Fruit fly (Drosophila melanogaster) whole organism, embryonic: ENCODE measurements around the gene Prx4.

ENCODE experiments used
- Asciz ChIP-seq: fragments of 200-800 bp; sonication (Bioruptor generic); optimal IDR thresholded peaks from 2 replicates; lab custom pipeline; 2017; ENCODE audit warnings: missing biosample characterization, mild to moderate bottlenecking, missing genetic modification characterization, missing genetic modification reagents
- Atf3 ChIP-seq: fragments of 200-800 bp; sonication (Bioruptor generic); optimal IDR thresholded peaks from 3 replicates; lab custom pipeline; 2016; ENCODE audit warnings: missing biosample characterization, missing genetic modification characterization
- Blimp-1 ChIP-seq: fragments of 200-800 bp; sonication (Bioruptor generic); optimal IDR thresholded peaks from 3 replicates; lab custom pipeline; 2018; ENCODE audit warnings: missing biosample characterization, missing genetic modification characterization, mild to moderate bottlenecking, moderate library complexity, missing genetic modification reagents
- CG10274 ChIP-seq: fragments of 200-800 bp; sonication (Bioruptor generic); optimal IDR thresholded peaks from 3 replicates; lab custom pipeline; 2017; ENCODE audit warnings: missing biosample characterization, mild to moderate bottlenecking, missing genetic modification characterization
- CG10366 ChIP-seq: fragments of 200-800 bp; sonication (Bioruptor generic); IDR thresholded peaks from 2 replicates; pipeline ENCODE4 v1.3.6; 2022; ENCODE audit warnings: missing biosample characterization, missing genetic modification characterization
- CG10979 ChIP-seq: fragments of 200-800 bp; sonication (Bioruptor generic); optimal IDR thresholded peaks from 2 replicates; lab custom pipeline; 2018; ENCODE audit warnings: missing biosample characterization, mild to moderate bottlenecking, missing genetic modification characterization, moderate library complexity
- CG11723 ChIP-seq: fragments of 200-800 bp; sonication (Bioruptor generic); optimal IDR thresholded peaks from 2 replicates; lab custom pipeline; 2017; ENCODE audit warnings: missing biosample characterization, mild to moderate bottlenecking, missing genetic modification characterization
- CG15696 ChIP-seq: fragments of 200-800 bp; sonication (Bioruptor generic); optimal IDR thresholded peaks from 2 replicates; lab custom pipeline; 2019; ENCODE audit warnings: missing biosample characterization, mild to moderate bottlenecking, missing genetic modification characterization, moderate library complexity
- CG16813 ChIP-seq: fragments of 200-800 bp; sonication (Bioruptor generic); IDR thresholded peaks from 3 replicates; pipeline ENCODE4 v1.3.6; 2022; ENCODE audit warnings: missing biosample characterization, missing genetic modification characterization; ENCODE audit not compliant: partially characterized antibody
- CG17186 ChIP-seq: fragments of 200-800 bp; sonication (Bioruptor generic); optimal IDR thresholded peaks from 3 replicates; lab custom pipeline; 2017; ENCODE audit warnings: missing biosample characterization, missing genetic modification reagents, missing genetic modification characterization
- CG17361 ChIP-seq: fragments of 200-800 bp; sonication (Bioruptor generic); IDR thresholded peaks from 3 replicates; pipeline ENCODE4 v1.3.6; 2022; ENCODE audit warnings: missing biosample characterization, missing genetic modification characterization
- CG18262 ChIP-seq: fragments of 200-800 bp; optimal IDR thresholded peaks from 3 replicates; lab custom pipeline; 2019; ENCODE audit warnings: missing biosample characterization, mild to moderate bottlenecking, missing genetic modification characterization, moderate library complexity
- CG2678 ChIP-seq: fragments of 200-800 bp; sonication (Bioruptor generic); optimal IDR thresholded peaks from 3 replicates; lab custom pipeline; 2019; ENCODE audit warnings: missing biosample characterization, mild to moderate bottlenecking, missing genetic modification characterization, moderate library complexity
- CG3163 ChIP-seq: fragments of 200-800 bp; sonication (Bioruptor generic); optimal IDR thresholded peaks from 3 replicates; lab custom pipeline; 2016; ENCODE audit warnings: missing biosample characterization, missing genetic modification characterization
- CG32767 ChIP-seq: fragments of 200-800 bp; sonication (Bioruptor generic); IDR thresholded peaks from 2 replicates; pipeline ENCODE4 v1.3.6; 2022; ENCODE audit warnings: missing biosample characterization, missing genetic modification characterization
- CG33557 ChIP-seq: fragments of 200-800 bp; sonication (Bioruptor generic); optimal IDR thresholded peaks from 2 replicates; lab custom pipeline; 2019; ENCODE audit warnings: missing biosample characterization, mild to moderate bottlenecking, missing genetic modification characterization, moderate library complexity
- CG5953 ChIP-seq: fragments of 200-800 bp; sonication (Bioruptor generic); IDR thresholded peaks from 2 replicates; pipeline ENCODE4 v1.3.6; 2022; ENCODE audit warnings: missing biosample characterization, missing genetic modification characterization
- CG7556 ChIP-seq: fragments of 200-800 bp; sonication (Bioruptor generic); optimal IDR thresholded peaks from 2 replicates; lab custom pipeline; 2017; ENCODE audit warnings: missing biosample characterization, mild to moderate bottlenecking, missing genetic modification characterization
- CG9437 ChIP-seq: fragments of 200-800 bp; sonication (Bioruptor generic); optimal IDR thresholded peaks from 2 replicates; lab custom pipeline; 2018; ENCODE audit warnings: missing biosample characterization, mild to moderate bottlenecking, missing genetic modification characterization
- D ChIP-seq, 2 experiments: fragments of 200-800 bp in 1 of 2; fragments of >200 bp in 1 of 2; sonication (Bioruptor generic) in 1 of 2; optimal IDR thresholded peaks; 2 replicates in 1 of 2; 3 replicates in 1 of 2; lab custom pipeline; 2017; ENCODE audit warnings: mild to moderate bottlenecking in 1 of 2, missing biosample characterization in 1 of 2, missing genetic modification characterization in 1 of 2, missing genetic modification reagents in 1 of 2
- D19A ChIP-seq: fragments of 200-800 bp; optimal IDR thresholded peaks from 3 replicates; lab custom pipeline; 2019; ENCODE audit warnings: missing biosample characterization, mild to moderate bottlenecking, missing genetic modification characterization, moderate library complexity
- D19B ChIP-seq: fragments of 200-800 bp; sonication (Bioruptor generic); optimal IDR thresholded peaks from 2 replicates; lab custom pipeline; 2017; ENCODE audit warnings: missing biosample characterization, mild to moderate bottlenecking, missing genetic modification characterization
- Deaf1 ChIP-seq: fragments of 200-800 bp; optimal IDR thresholded peaks from 3 replicates; lab custom pipeline; 2019; ENCODE audit warnings: missing biosample characterization, mild to moderate bottlenecking, missing genetic modification characterization, moderate library complexity
- Elba2 ChIP-seq: fragments of 200-800 bp; sonication (Bioruptor generic); optimal IDR thresholded peaks from 3 replicates; lab custom pipeline; 2016; ENCODE audit warnings: missing biosample characterization, missing genetic modification characterization
- H15 ChIP-seq: fragments of 200-800 bp; sonication (Bioruptor generic); IDR thresholded peaks from 3 replicates; pipeline ENCODE4 v1.3.6; 2022; ENCODE audit warnings: missing biosample characterization, missing genetic modification characterization
- Meics ChIP-seq: fragments of 200-800 bp; sonication (Bioruptor generic); optimal IDR thresholded peaks from 2 replicates; lab custom pipeline; 2017; ENCODE audit warnings: missing biosample characterization, mild to moderate bottlenecking, missing genetic modification characterization
- Nf-YC ChIP-seq: fragments of 200-800 bp; optimal IDR thresholded peaks from 3 replicates; lab custom pipeline; 2019; ENCODE audit warnings: missing biosample characterization, mild to moderate bottlenecking, missing genetic modification characterization, moderate library complexity
- Oli ChIP-seq: fragments of 200-800 bp; sonication (Bioruptor generic); optimal IDR thresholded peaks from 2 replicates; lab custom pipeline; 2018; ENCODE audit warnings: missing biosample characterization, mild to moderate bottlenecking, missing genetic modification characterization, moderate library complexity
- Ptx1 ChIP-seq: fragments of 200-800 bp; sonication (Bioruptor generic); IDR thresholded peaks from 2 replicates; pipeline ENCODE4 v1.3.6; 2022; ENCODE audit warnings: missing biosample characterization, missing genetic modification characterization
- Rfx ChIP-seq: fragments of 200-800 bp; sonication (Bioruptor generic); IDR thresholded peaks from 2 replicates; pipeline ENCODE4 v1.3.6; 2022; ENCODE audit warnings: missing biosample characterization, missing genetic modification characterization
- Sox100B ChIP-seq: fragments of 200-800 bp; sonication (Bioruptor generic); optimal IDR thresholded peaks from 3 replicates; lab custom pipeline; 2018; ENCODE audit warnings: missing biosample characterization, mild to moderate bottlenecking, missing genetic modification characterization
- bab2 ChIP-seq: fragments of 200-800 bp; sonication (Bioruptor generic); optimal IDR thresholded peaks from 2 replicates; lab custom pipeline; 2016; ENCODE audit warnings: missing biosample characterization, missing genetic modification characterization
- cas ChIP-seq: fragments of 200-800 bp; sonication (Bioruptor generic); IDR thresholded peaks from 2 replicates; pipeline ENCODE4 v1.3.6; 2022; ENCODE audit warnings: missing biosample characterization, missing genetic modification characterization
- cato ChIP-seq: fragments of 200-800 bp; sonication (Bioruptor generic); optimal IDR thresholded peaks from 2 replicates; lab custom pipeline; 2016; ENCODE audit warnings: missing biosample characterization, missing genetic modification characterization, borderline replicate concordance
- danr ChIP-seq: fragments of 200-800 bp; sonication (Bioruptor generic); IDR thresholded peaks from 2 replicates; pipeline ENCODE4 v1.3.6; 2022; ENCODE audit warnings: missing biosample characterization, missing genetic modification characterization
- dmrt11E ChIP-seq: fragments of 200-800 bp; sonication (Bioruptor generic); optimal IDR thresholded peaks from 3 replicates; lab custom pipeline; 2018; ENCODE audit warnings: missing biosample characterization, mild to moderate bottlenecking, missing genetic modification characterization, moderate library complexity
- dysf ChIP-seq: fragments of 200-800 bp; sonication (Bioruptor generic); IDR thresholded peaks from 3 replicates; pipeline ENCODE4 v1.3.6; 2022; ENCODE audit warnings: missing biosample characterization, missing genetic modification characterization
- ems ChIP-seq: fragments of 200-800 bp; sonication (Bioruptor generic); optimal IDR thresholded peaks from 3 replicates; lab custom pipeline; 2016; ENCODE audit warnings: missing biosample characterization, missing genetic modification characterization
- esg ChIP-seq: fragments of 200-800 bp; sonication (Bioruptor generic); conservative IDR thresholded peaks from 2 replicates; pipeline ENCODE4 v1.3.6; 2022; ENCODE audit warnings: missing biosample characterization, missing genetic modification characterization
- gcm ChIP-seq: fragments of 200-800 bp; sonication (Bioruptor generic); optimal IDR thresholded peaks from 2 replicates; lab custom pipeline; 2019; ENCODE audit warnings: missing biosample characterization, mild to moderate bottlenecking, missing genetic modification characterization, moderate library complexity
- grau ChIP-seq: fragments of 200-800 bp; optimal IDR thresholded peaks from 3 replicates; lab custom pipeline; 2019; ENCODE audit warnings: missing biosample characterization, mild to moderate bottlenecking, missing genetic modification characterization, moderate library complexity
- lola ChIP-seq, 3 experiments: fragments of >200 bp in 2 of 3; fragments of 200-800 bp in 1 of 3; sonication (Bioruptor generic) in 1 of 3; optimal IDR thresholded peaks; 2 replicates each; lab custom pipeline; 2017 to 2019; ENCODE audit warnings: missing biosample characterization in 3 of 3, missing genetic modification characterization in 3 of 3, mild to moderate bottlenecking in 1 of 3, moderate library complexity in 1 of 3
- phol ChIP-seq: fragments of 200-800 bp; sonication (Bioruptor generic); optimal IDR thresholded peaks from 3 replicates; lab custom pipeline; 2018; ENCODE audit warnings: missing biosample characterization, mild to moderate bottlenecking, missing genetic modification characterization, moderate library complexity
- unpg ChIP-seq: fragments of 200-800 bp; sonication (Bioruptor generic); optimal IDR thresholded peaks from 3 replicates; lab custom pipeline; 2018; ENCODE audit warnings: missing biosample characterization, mild to moderate bottlenecking, missing genetic modification characterization, moderate library complexity
- vfl ChIP-seq: fragments of 200-800 bp; sonication (Bioruptor generic); optimal IDR thresholded peaks from 2 replicates; lab custom pipeline; 2016; ENCODE audit warnings: missing biosample characterization, missing genetic modification characterization
- vvl ChIP-seq: fragments of 200-800 bp; sonication (Bioruptor generic); IDR thresholded peaks from 2 replicates; pipeline ENCODE4 v1.3.6; 2022; ENCODE audit warnings: missing biosample characterization, missing genetic modification characterization
- zen2 ChIP-seq: fragments of 200-800 bp; sonication (Bioruptor generic); IDR thresholded peaks from 3 replicates; pipeline ENCODE4 v1.3.6; 2022; ENCODE audit warnings: missing biosample characterization, missing genetic modification characterization; ENCODE audit not compliant: partially characterized antibody

The Prx4 gene

DNA sequence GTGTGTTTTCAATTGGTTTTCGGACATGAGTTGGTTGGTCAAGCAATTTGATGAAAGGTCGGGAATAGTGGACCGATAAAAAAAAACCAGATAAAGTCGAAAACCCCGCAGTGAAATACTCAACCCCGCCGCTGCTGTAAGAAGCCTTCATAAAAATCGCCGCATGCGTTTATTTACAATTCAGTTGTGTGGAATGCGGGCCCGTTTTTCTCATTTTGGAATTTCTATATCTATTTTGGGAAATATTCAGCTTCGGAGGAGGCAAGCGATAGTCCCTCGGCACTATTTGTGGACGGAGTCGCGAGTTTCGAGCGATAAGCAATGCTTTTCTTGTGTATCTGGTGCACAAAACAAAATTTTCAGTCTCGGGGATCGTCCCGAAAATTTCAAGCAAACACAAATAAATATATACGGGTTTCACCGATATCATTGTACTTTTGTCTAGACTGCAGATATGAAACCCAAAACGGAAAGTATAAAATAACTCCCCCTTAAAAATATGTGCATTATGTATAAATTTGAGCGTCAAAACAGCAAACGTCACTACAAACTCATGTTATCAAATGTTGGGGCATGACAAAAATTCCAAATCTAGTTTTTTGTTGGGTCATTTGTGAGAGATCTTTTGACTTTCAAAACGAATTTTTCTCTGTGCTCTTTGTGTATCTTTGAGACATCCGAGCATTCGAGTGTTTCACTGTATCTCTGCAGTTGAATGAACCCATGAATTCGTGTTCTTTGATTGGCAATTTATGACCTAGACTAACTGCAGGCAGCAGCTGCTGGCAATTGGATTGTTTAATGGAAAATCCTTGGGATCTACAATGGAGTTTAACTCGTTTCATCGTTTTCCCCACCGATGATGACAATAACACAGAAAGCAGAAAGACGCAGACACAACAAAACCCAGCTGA lies 17.1 kb downstream of the Prx4 start (continued):
- peak; percentile 70; the same call in 2 of the 3 replicates for TF ChIP-seq CG17361
- no peak for TF ChIP-seq vfl (GFP tag; lab: Kevin White, UChicago)
- TF ChIP-seq dysf (GFP tag; lab: Robert Waterston, UW) = peak; percentile 35; the same call in 1 of the 3 replicates
- TF ChIP-seq Deaf1 (tag; lab: Kevin White, UChicago) = peak; percentile 39
- peak; percentile 53 for TF ChIP-seq phol (tag; lab: Kevin White, UChicago)
- TF ChIP-seq Elba2 (GFP tag; lab: Kevin White, UChicago) = no peak
- TF ChIP-seq ems (GFP tag; lab: Kevin White, UChicago) = peak; percentile 18
- TF ChIP-seq lola (GFP tag; optimal IDR thresholded peaks at IDR 0.05; lab: Kevin White, UChicago) = peak in 1 of 3 experiments; percentile 58
- TF ChIP-seq dmrt11E (tag; lab: Kevin White, UChicago) = peak; percentile 59
- TF ChIP-seq CG18262 (tag; lab: Kevin White, UChicago) = peak; percentile 75
- TF ChIP-seq CG11723 (GFP tag; lab: Kevin White, UChicago) = peak; percentile 37
- no peak for TF ChIP-seq Atf3 (GFP tag; lab: Kevin White, UChicago)
- no peak for TF ChIP-seq D (optimal IDR thresholded peaks at IDR 0.05; lab: Kevin White, UChicago)
- TF ChIP-seq D (GFP tag; optimal IDR thresholded peaks at IDR 0.05; lab: Kevin White, UChicago) = peak; percentile 42
- no peak for TF ChIP-seq Meics (GFP tag; lab: Kevin White, UChicago)
- peak; percentile 81 for TF ChIP-seq gcm (GFP tag; lab: Kevin White, UChicago)
- no peak for TF ChIP-seq danr (GFP tag; lab: Robert Waterston, UW)
- peak; percentile 62 for TF ChIP-seq Sox100B (GFP tag; lab: Kevin White, UChicago)
- no peak for TF ChIP-seq zen2 (GFP tag; lab: Robert Waterston, UW)
- TF ChIP-seq Rfx (GFP tag; lab: Robert Waterston, UW) = no peak
- peak; percentile 63 for TF ChIP-seq CG10979 (tag; lab: Kevin White, UChicago)
- TF ChIP-seq vvl (GFP tag; lab: Robert Waterston, UW) = 0 out of 2 replicates have a peak, but pooled peaks have one; percentile 9
- no peak for TF ChIP-seq esg
- no peak for TF ChIP-seq CG5953 (GFP tag; lab: Robert Waterston, UW)
- peak; percentile 43 for TF ChIP-seq Oli (tag; lab: Kevin White, UChicago)
- peak; percentile 42 for TF ChIP-seq bab2 (GFP tag; lab: Kevin White, UChicago)
- peak; percentile 47 for TF ChIP-seq CG15696 (tag; lab: Kevin White, UChicago)
- TF ChIP-seq D19A (tag; lab: Kevin White, UChicago) = peak; percentile 36
- peak; percentile 84 for TF ChIP-seq CG32767 (GFP tag; lab: Robert Waterston, UW)
- no peak for TF ChIP-seq CG3163 (GFP tag; lab: Kevin White, UChicago)
- peak; percentile 25 for TF ChIP-seq Asciz (GFP tag; lab: Kevin White, UChicago)
- TF ChIP-seq H15 (GFP tag; lab: Robert Waterston, UW) = 0 out of 3 replicates have a peak, but pooled peaks have one; percentile 9
- no peak for TF ChIP-seq D19B (GFP tag; lab: Kevin White, UChicago)
- TF ChIP-seq Nf-YC (tag; lab: Kevin White, UChicago) = peak; percentile 9
- peak; percentile 49 for TF ChIP-seq CG7556 (GFP tag; lab: Kevin White, UChicago)
- peak; percentile 54 for TF ChIP-seq CG2678 (tag; lab: Kevin White, UChicago)
- TF ChIP-seq CG10274 (GFP tag; lab: Kevin White, UChicago) = no peak
- no peak for TF ChIP-seq cas
- no peak for TF ChIP-seq CG10366 (GFP tag; lab: Robert Waterston, UW)
- peak; percentile 40 for TF ChIP-seq unpg
- TF ChIP-seq Ptx1 (GFP tag; lab: Robert Waterston, UW) = no peak
- no peak for TF ChIP-seq CG17186 (GFP tag; lab: Kevin White, UChicago)
- peak; percentile 63 for TF ChIP-seq CG33557 (GFP tag; lab: Kevin White, UChicago)
- TF ChIP-seq cato (GFP tag; lab: Kevin White, UChicago) = no peak
- TF ChIP-seq CG9437 (GFP tag; lab: Kevin White, UChicago) = peak; percentile 21
- TF ChIP-seq Blimp-1 (GFP tag; lab: Kevin White, UChicago) = peak; percentile 37
- no peak for TF ChIP-seq CG16813 (GFP tag; lab: Robert Waterston, UW)
- TF ChIP-seq grau (tag; lab: Kevin White, UChicago) = peak; percentile 79
